Worm (Caenorhabditis elegans): ENCODE data around the gene flp-25.

Gene flp-25

ce11 chrIII:9390924-9391323 is 29.6 kb downstream of the flp-25 start:
- TF ChIP-seq lin-35 (GFP tag; optimal IDR thresholded peaks at IDR 0.05) (peak; percentile 4 to 23), blmp-1 (tag; optimal IDR thresholded peaks at IDR 0.05) (peak; percentile 70), lir-3 (tag; optimal IDR thresholded peaks at IDR 0.05; ENCODE audit: poor library complexity) (no peak), nhr-71 (tag; optimal IDR thresholded peaks at IDR 0.05) (peak; percentile 47), dsc-1 (tag; optimal IDR thresholded peaks at IDR 0.05) (no peak), mdl-1 (tag; optimal IDR thresholded peaks at IDR 0.05) (peak in 1 of 2 experiments; percentile 49), unc-86 (tag; optimal IDR thresholded peaks at IDR 0.05) (peak; percentile 1), mab-9 (GFP tag; IDR thresholded peaks at IDR 0.05) (no peak), snu-23 (GFP tag; optimal IDR thresholded peaks at IDR 0.05) (peak; percentile 10), nhr-20 (tag; optimal IDR thresholded peaks at IDR 0.05) (no peak), ceh-82 (tag; optimal IDR thresholded peaks at IDR 0.05) (peak in 1 of 3 experiments; percentile 0), lsy-2 (tag; optimal IDR thresholded peaks at IDR 0.05) (peak; percentile 30 to 41), dpl-1 (GFP tag; optimal IDR thresholded peaks at IDR 0.05) (peak in 2 of 3 experiments; percentile 9 to 46), fkh-8 (tag; optimal IDR thresholded peaks at IDR 0.05) (peak; percentile 41), xbp-1 (tag; optimal IDR thresholded peaks at IDR 0.05) (no peak), nhr-76 (tag; optimal IDR thresholded peaks at IDR 0.05) (no peak), ztf-11 (tag; optimal IDR thresholded peaks at IDR 0.05) (no peak), swsn-7 (tag; optimal IDR thresholded peaks at IDR 0.05) (no peak), mep-1 (tag; optimal IDR thresholded peaks at IDR 0.05) (peak; percentile 18), mef-2 (tag; optimal IDR thresholded peaks at IDR 0.05) (no peak), efl-1 (optimal IDR thresholded peaks at IDR 0.05) (peak; percentile 3 to 35), efl-1 (GFP tag; optimal IDR thresholded peaks at IDR 0.05 in 1 of 2) (peak; percentile 41 to 84), F16B12.6 (tag; optimal IDR thresholded peaks at IDR 0.05) (peak; percentile 43), lin-14 (GFP tag; optimal IDR thresholded peaks at IDR 0.05) (peak; percentile 77), ceh-8 (GFP tag; optimal IDR thresholded peaks at IDR 0.05) (no peak), rnt-1 (tag; optimal IDR thresholded peaks at IDR 0.05) (peak; percentile 9), lin-39 (tag; optimal IDR thresholded peaks at IDR 0.05) (no peak), nhr-47 (tag; optimal IDR thresholded peaks at IDR 0.05) (peak; percentile 17), pag-3 (tag; optimal IDR thresholded peaks at IDR 0.05; ENCODE audit: borderline replicate concordance, insufficient read depth) (peak; percentile 13)

- peak; percentile 29 for TF ChIP-seq mep-1 (tag; optimal IDR thresholded peaks at IDR 0.05)
- no peak for TF ChIP-seq snu-23 (GFP tag; optimal IDR thresholded peaks at IDR 0.05)
- TF ChIP-seq nhr-71 (tag; optimal IDR thresholded peaks at IDR 0.05) = peak; percentile 37
- peak; percentile 61 for TF ChIP-seq unc-130 (tag; optimal IDR thresholded peaks at IDR 0.05)
- peak; percentile 52 for TF ChIP-seq blmp-1 (tag; optimal IDR thresholded peaks at IDR 0.05)
- TF ChIP-seq mab-9 (GFP tag; IDR thresholded peaks at IDR 0.05) = no peak
- peak; percentile 49 for TF ChIP-seq nhr-19 (GFP tag; conservative IDR thresholded peaks at IDR 0.05)
- no peak for TF ChIP-seq nhr-77 (tag; optimal IDR thresholded peaks at IDR 0.05)
- TF ChIP-seq swsn-7 (tag; optimal IDR thresholded peaks at IDR 0.05) = peak; percentile 40
- no peak for TF ChIP-seq hlh-17 (GFP tag; optimal IDR thresholded peaks at IDR 0.05; ENCODE audit: borderline replicate concordance)
- TF ChIP-seq ceh-82 (tag; optimal IDR thresholded peaks at IDR 0.05) = peak in 2 of 3 experiments; percentile 27 to 46
- no peak for TF ChIP-seq unc-98 (GFP tag; IDR thresholded peaks at IDR 0.05)
- TF ChIP-seq egl-27 (tag; optimal IDR thresholded peaks at IDR 0.05) = no peak
- no peak for TF ChIP-seq ztf-4 (tag; optimal IDR thresholded peaks at IDR 0.05)
- no peak for TF ChIP-seq ets-5 (GFP tag; IDR thresholded peaks at IDR 0.05)
- no peak for TF ChIP-seq ceh-63 (GFP tag; optimal IDR thresholded peaks at IDR 0.05)
- TF ChIP-seq C04F5.9 (tag; optimal IDR thresholded peaks at IDR 0.05) = peak; percentile 23
- TF ChIP-seq lir-3 (tag; optimal IDR thresholded peaks at IDR 0.05; ENCODE audit: poor library complexity) = no peak
- no peak for TF ChIP-seq ceh-88 (GFP tag; IDR thresholded peaks at IDR 0.05)
- no peak for TF ChIP-seq fkh-4 (tag; optimal IDR thresholded peaks at IDR 0.05; ENCODE audit: borderline replicate concordance)
- no peak for TF ChIP-seq nhr-11 (tag; optimal IDR thresholded peaks at IDR 0.05)
- TF ChIP-seq lin-35 (GFP tag; optimal IDR thresholded peaks at IDR 0.05) = peak; percentile 85 to 94
- TF ChIP-seq lin-15B (tag; optimal IDR thresholded peaks at IDR 0.05) = peak; percentile 23
- peak; percentile 73 for TF ChIP-seq nhr-85 (tag)
- TF ChIP-seq elt-2 (tag; optimal IDR thresholded peaks at IDR 0.05) = no peak
- TF ChIP-seq jun-1 (tag; optimal IDR thresholded peaks at IDR 0.05) = no peak
- no peak for TF ChIP-seq ama-1 (optimal IDR thresholded peaks at IDR 0.05)
- TF ChIP-seq nhr-12 (tag; optimal IDR thresholded peaks at IDR 0.05) = no peak
- TF ChIP-seq hpl-2 (GFP tag; optimal IDR thresholded peaks at IDR 0.05) = no peak
- TF ChIP-seq dpl-1 (GFP tag; optimal IDR thresholded peaks at IDR 0.05) = peak; percentile 77 to 90 (median 87)
- TF ChIP-seq nhr-76 (tag; optimal IDR thresholded peaks at IDR 0.05) = no peak
These were observed 31.9 kb downstream of the flp-25 start, which contains the start of the genes gpr-2 and rgr-1 for ce11 chrIII:9393114-9393780. gpr-2 (minus strand) TSS chrIII:9393164. rgr-1 (plus strand) TSS chrIII:9393730.
